Worm (Caenorhabditis elegans) whole organism, L4 larva: ENCODE results near the gene F49F1.12.

ENCODE experiments used
- F44E2.7 ChIP-seq: fragments of 200-800 bp; sonication (Bioruptor generic); IDR thresholded peaks from 2 replicates; pipeline ENCODE4 v2.1.2; 2022; ENCODE audit warnings: missing genetic modification characterization, missing compliant biosample characterization
- T20F7.1 ChIP-seq: fragments of 200-800 bp; sonication (Bioruptor generic); optimal IDR thresholded peaks from 2 replicates; lab custom pipeline; 2018; ENCODE audit warnings: mild to moderate bottlenecking, missing genetic modification characterization, missing compliant biosample characterization
- T26A8.4 ChIP-seq: fragments of 200-800 bp; sonication (Bioruptor generic); IDR thresholded peaks from 2 replicates; pipeline ENCODE4 v1.3.6; 2022; ENCODE audit warnings: missing genetic modification characterization, missing compliant biosample characterization
- Y105C5A.15 ChIP-seq: fragments of 200-800 bp; sonication (Bioruptor generic); IDR thresholded peaks from 2 replicates; pipeline ENCODE4 v1.3.6; 2022; ENCODE audit warnings: missing genetic modification characterization, missing compliant biosample characterization
- ZK337.2 ChIP-seq: fragments of 200-800 bp; sonication (Bioruptor generic); IDR thresholded peaks from 2 replicates; pipeline ENCODE4 v1.3.6; 2022; ENCODE audit warnings: missing genetic modification reagents, missing genetic modification characterization, missing compliant biosample characterization
- aha-1 ChIP-seq: fragments of 150-350 bp; peaks from one replicate; lab custom pipeline; 2014; ENCODE audit warnings: missing biosample characterization, missing genetic modification characterization
- ama-1 ChIP-seq: fragments of 150-350 bp; optimal IDR thresholded peaks from 2 replicates; lab custom pipeline; 2014; ENCODE audit warnings: inconsistent platforms, mixed read lengths
- arid-1 ChIP-seq: fragments of 200-800 bp; sonication (Bioruptor generic); conservative IDR thresholded peaks from 2 replicates; pipeline ENCODE4 v1.3.6; 2022; ENCODE audit warnings: missing genetic modification reagents, missing genetic modification characterization, missing compliant biosample characterization
- ceh-28 ChIP-seq: fragments of 150-350 bp; optimal IDR thresholded peaks from 2 replicates; lab custom pipeline; 2014; ENCODE audit warnings: missing biosample characterization, missing genetic modification reagents, missing genetic modification characterization
- ceh-82 ChIP-seq: sonication (generic microtip); optimal IDR thresholded peaks from 2 replicates; lab custom pipeline; 2017; ENCODE audit warnings: missing biosample characterization, missing genetic modification characterization
- daf-19 ChIP-seq: fragments of 200-800 bp; sonication (Bioruptor generic); conservative IDR thresholded peaks from 2 replicates; pipeline ENCODE4 v1.3.6; 2022; ENCODE audit warnings: missing genetic modification characterization, missing compliant biosample characterization
- daf-8 ChIP-seq: fragments of 200-800 bp; sonication (Bioruptor generic); IDR thresholded peaks from 2 replicates; pipeline ENCODE4 v1.3.6; 2022; ENCODE audit warnings: missing genetic modification characterization, missing compliant biosample characterization
- dmd-6 ChIP-seq: fragments of 200-800 bp; sonication (Bioruptor generic); IDR thresholded peaks from 2 replicates; pipeline ENCODE4 v1.3.6; 2022; ENCODE audit warnings: missing genetic modification reagents, missing genetic modification characterization, missing compliant biosample characterization
- dmd-8 ChIP-seq: fragments of 200-800 bp; sonication (Bioruptor generic); IDR thresholded peaks from 2 replicates; pipeline ENCODE4 v1.3.6; 2022; ENCODE audit warnings: missing genetic modification characterization, missing compliant biosample characterization
- dmd-9 ChIP-seq: fragments of 200-800 bp; sonication (Bioruptor generic); IDR thresholded peaks from 2 replicates; pipeline ENCODE4 v1.3.6; 2022; ENCODE audit warnings: missing genetic modification reagents, missing genetic modification characterization, missing compliant biosample characterization
- dpl-1 ChIP-seq: fragments of 150-350 bp; optimal IDR thresholded peaks from 2 replicates; lab custom pipeline; 2014; ENCODE audit warnings: missing biosample characterization, missing genetic modification reagents, missing genetic modification characterization
- duxl-1 ChIP-seq: sonication (generic microtip); optimal IDR thresholded peaks from 2 replicates; lab custom pipeline; 2016; ENCODE audit warnings: mild to moderate bottlenecking, missing genetic modification characterization, moderate library complexity, missing compliant biosample characterization; ENCODE audit not compliant: poor library complexity
- fkh-10 ChIP-seq: fragments of 150-350 bp; optimal IDR thresholded peaks from 2 replicates; lab custom pipeline; 2014; ENCODE audit warnings: missing biosample characterization, missing genetic modification reagents, missing genetic modification characterization
- gei-8 ChIP-seq: fragments of 200-800 bp; sonication (Bioruptor generic); optimal IDR thresholded peaks from 2 replicates; lab custom pipeline; 2018; ENCODE audit warnings: mild to moderate bottlenecking, missing genetic modification characterization, missing compliant biosample characterization
- hlh-30 ChIP-seq: sonication (generic microtip); optimal IDR thresholded peaks from 2 replicates; lab custom pipeline; 2017; ENCODE audit warnings: antibody characterized with exemption, mild to moderate bottlenecking, missing genetic modification characterization, missing compliant biosample characterization; ENCODE audit not compliant: insufficient read depth
- jun-1 ChIP-seq: fragments of 150-350 bp; optimal IDR thresholded peaks from 2 replicates; lab custom pipeline; 2014; ENCODE audit warnings: missing biosample characterization, missing genetic modification reagents, missing genetic modification characterization
- lin-1 ChIP-seq: fragments of 200-800 bp; sonication (Bioruptor generic); IDR thresholded peaks from 2 replicates; pipeline ENCODE4 v1.3.6; 2022; ENCODE audit warnings: missing genetic modification reagents, missing genetic modification characterization, missing compliant biosample characterization
- lin-13 ChIP-seq: fragments of 150-350 bp; optimal IDR thresholded peaks from 2 replicates; lab custom pipeline; 2014; ENCODE audit warnings: missing biosample characterization, missing genetic modification reagents, missing genetic modification characterization
- lin-15B ChIP-seq: fragments of 150-350 bp; sonication (generic microtip); optimal IDR thresholded peaks from 3 replicates; lab custom pipeline; 2014; ENCODE audit warnings: missing biosample characterization, missing genetic modification characterization
- lsy-2 ChIP-seq, 2 experiments: fragments of 150-350 bp in 1 of 2; sonication (generic microtip) in 1 of 2; optimal IDR thresholded peaks; 2 replicates each; lab custom pipeline; 2014 to 2017; ENCODE audit warnings: missing biosample characterization in 2 of 2, missing genetic modification characterization in 2 of 2
- mdl-1 ChIP-seq, 2 experiments: fragments of 150-350 bp in 1 of 2; sonication (generic microtip) in 1 of 2; optimal IDR thresholded peaks; 2 replicates each; lab custom pipeline; 2014 to 2017; ENCODE audit warnings: missing biosample characterization in 2 of 2, missing genetic modification characterization in 2 of 2
- mxl-2 ChIP-seq: fragments of 200-800 bp; sonication (Bioruptor generic); conservative IDR thresholded peaks from 2 replicates; pipeline ENCODE4 v1.3.6; 2022; ENCODE audit warnings: missing genetic modification reagents, missing genetic modification characterization, missing compliant biosample characterization
- nhr-10 ChIP-seq: fragments of 150-350 bp; optimal IDR thresholded peaks from 2 replicates; lab custom pipeline; 2014; ENCODE audit warnings: missing biosample characterization, missing genetic modification characterization
- nhr-102 ChIP-seq: sonication (generic microtip); optimal IDR thresholded peaks from 2 replicates; lab custom pipeline; 2016; ENCODE audit warnings: mild to moderate bottlenecking, missing genetic modification characterization, moderate library complexity, missing compliant biosample characterization
- nhr-111 ChIP-seq: fragments of 200-800 bp; sonication (Bioruptor generic); optimal IDR thresholded peaks from 2 replicates; lab custom pipeline; 2018; ENCODE audit warnings: mild to moderate bottlenecking, missing genetic modification characterization, missing compliant biosample characterization
- nhr-237 ChIP-seq: sonication (generic microtip); optimal IDR thresholded peaks from 2 replicates; lab custom pipeline; 2017; ENCODE audit warnings: missing biosample characterization, missing genetic modification characterization
- nhr-41 ChIP-seq: fragments of 200-800 bp; sonication (Bioruptor generic); IDR thresholded peaks from 2 replicates; pipeline ENCODE4 v1.3.6; 2022; ENCODE audit warnings: missing genetic modification reagents, missing genetic modification characterization, missing compliant biosample characterization
- nhr-76 ChIP-seq: fragments of 150-350 bp; optimal IDR thresholded peaks from 2 replicates; lab custom pipeline; 2014; ENCODE audit warnings: missing biosample characterization, missing genetic modification characterization
- pqm-1 ChIP-seq: sonication (generic microtip); optimal IDR thresholded peaks from 2 replicates; lab custom pipeline; 2017; ENCODE audit warnings: missing biosample characterization, missing genetic modification characterization
- spr-3 ChIP-seq: fragments of 200-800 bp; sonication (Bioruptor generic); optimal IDR thresholded peaks from 2 replicates; lab custom pipeline; 2018; ENCODE audit warnings: mild to moderate bottlenecking, missing genetic modification characterization, missing compliant biosample characterization
- tra-1 ChIP-seq: fragments of 200-800 bp; sonication (Bioruptor generic); IDR thresholded peaks from 2 replicates; pipeline ENCODE4 v1.3.6; 2022; ENCODE audit warnings: missing genetic modification reagents, missing genetic modification characterization, missing compliant biosample characterization
- unc-39 ChIP-seq: sonication (generic microtip); optimal IDR thresholded peaks from 2 replicates; lab custom pipeline; 2017; ENCODE audit warnings: missing biosample characterization, missing genetic modification characterization
- unc-62 ChIP-seq, 3 experiments: fragments of 150-350 bp in 1 of 3; sonication (generic microtip); optimal IDR thresholded peaks in 2 of 3; peaks in 1 of 3; 1 replicate in 1 of 3; 2 replicates in 2 of 3; lab custom pipeline; 2014 to 2017; ENCODE audit warnings: missing biosample characterization in 3 of 3, missing genetic modification characterization in 3 of 3, missing genetic modification reagents in 3 of 3, missing genotype in 1 of 3
- zag-1 ChIP-seq: fragments of 150-350 bp; optimal IDR thresholded peaks from 2 replicates; lab custom pipeline; 2014; ENCODE audit warnings: missing biosample characterization, missing genetic modification characterization
- zip-11 ChIP-seq: fragments of 200-800 bp; sonication (Bioruptor generic); IDR thresholded peaks from 2 replicates; pipeline ENCODE4 v1.3.6; 2022; ENCODE audit warnings: missing genetic modification characterization, missing compliant biosample characterization
- zip-2 ChIP-seq: fragments of 150-350 bp; optimal IDR thresholded peaks from 2 replicates; lab custom pipeline; 2014; ENCODE audit warnings: missing biosample characterization, missing genetic modification characterization
- ztf-11 ChIP-seq: fragments of 150-350 bp; optimal IDR thresholded peaks from 2 replicates; lab custom pipeline; 2014; ENCODE audit warnings: missing biosample characterization, missing genetic modification characterization

The F49F1.12 gene

DNA sequence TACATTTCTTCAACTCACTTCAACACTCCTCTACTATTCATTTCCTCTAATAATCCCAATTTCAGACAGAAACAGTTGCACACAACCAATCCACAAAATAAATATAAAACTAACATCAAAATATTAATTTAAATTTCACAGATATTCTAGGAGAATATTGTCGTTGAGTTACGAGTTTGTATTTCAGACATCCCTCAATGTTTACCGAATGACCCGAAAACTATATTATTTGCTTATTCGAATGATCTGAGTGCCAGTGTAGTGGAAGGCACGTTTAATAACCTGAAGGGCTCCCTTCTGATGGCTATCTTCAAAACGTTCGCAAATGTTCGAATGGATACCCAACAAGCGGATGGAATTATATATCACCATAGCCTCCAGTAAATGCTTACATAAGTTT, 1.9 kb upstream of the F49F1.12 start, which contains the start of gene R07C12.3:
R07C12.3 (plus strand) TSS at position 301 of the 400 bp plus-strand sequence.
- TF ChIP-seq unc-62 (GFP tag; optimal IDR thresholded peaks at IDR 0.05 in 1 of 2; lab: Kevin White, UChicago) (peak in 1 of 2 experiments; percentile 36), unc-62 (tag; optimal IDR thresholded peaks at IDR 0.05; lab: Kevin White, UChicago) (no peak), F44E2.7 (no peak)

DNA sequence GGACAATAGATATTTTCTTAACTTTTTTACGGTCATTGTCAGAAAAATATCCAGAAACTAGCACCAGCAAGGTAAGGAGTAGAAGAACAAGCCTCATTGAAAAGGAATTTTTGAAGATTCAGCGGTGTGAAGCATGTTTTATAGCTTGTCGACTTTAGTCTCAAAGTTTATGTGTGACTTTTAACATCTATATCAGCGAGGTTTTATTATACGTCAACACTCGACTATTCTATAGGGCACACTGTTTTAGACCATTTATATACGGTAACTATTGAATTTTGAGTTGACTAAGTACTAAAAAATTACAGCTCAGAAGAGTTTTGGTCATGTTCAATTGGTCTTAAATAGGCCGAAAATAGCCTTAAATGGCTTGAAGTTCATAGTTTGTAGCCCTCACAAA, 1.6 kb downstream of the F49F1.12 start, which contains the start of gene F49F1.11:
F49F1.11 (minus strand) TSS at position 101 of the 400 bp plus-strand sequence.
- no peak for TF ChIP-seq lin-15B (tag; lab: Kevin White, UChicago)
- no peak for TF ChIP-seq gei-8
- TF ChIP-seq lin-1 (GFP tag; lab: Robert Waterston, UW): no peak
- TF ChIP-seq nhr-102: no peak
- TF ChIP-seq pqm-1 (tag; lab: Kevin White, UChicago): no peak
- no peak for TF ChIP-seq dmd-6 (GFP tag; lab: Robert Waterston, UW)
- TF ChIP-seq unc-39 (tag; lab: Kevin White, UChicago): no peak
- no peak for TF ChIP-seq nhr-10 (tag; lab: Kevin White, UChicago)
- TF ChIP-seq arid-1 (GFP tag; lab: Robert Waterston, UW): no peak
- TF ChIP-seq hlh-30: no peak
- no peak for TF ChIP-seq ztf-11 (tag; lab: Kevin White, UChicago)
- no peak for TF ChIP-seq zip-11 (GFP tag; lab: Robert Waterston, UW)
- TF ChIP-seq nhr-237: no peak
- no peak for TF ChIP-seq T26A8.4 (GFP tag; lab: Robert Waterston, UW)
- no peak for TF ChIP-seq zip-2 (tag; lab: Kevin White, UChicago)
- TF ChIP-seq fkh-10 (GFP tag; lab: Kevin White, UChicago): no peak

DNA sequence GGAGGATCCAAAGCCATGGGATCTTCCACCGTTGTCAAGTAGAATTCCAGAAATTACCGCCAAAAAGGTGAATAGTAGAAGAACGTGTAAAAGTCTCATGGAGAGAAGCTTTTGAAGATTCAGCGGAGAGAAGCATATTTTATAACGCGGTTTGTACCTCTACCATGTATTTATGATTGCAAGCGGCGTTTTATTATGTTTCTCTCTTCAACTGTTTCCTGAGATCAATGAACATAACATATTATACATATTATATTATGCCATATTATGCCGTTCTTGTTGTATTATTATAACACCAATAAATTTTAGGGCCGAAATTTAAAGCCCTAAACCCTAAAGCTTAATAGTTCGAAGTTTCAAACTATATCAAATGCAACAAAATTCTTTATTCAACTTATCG, 2.6 kb downstream of the F49F1.12 start, which contains the start of gene F49F1.18:
F49F1.18 (minus strand) TSS at position 101 of the 400 bp plus-strand sequence.
- no peak for TF ChIP-seq Y105C5A.15
- no peak for TF ChIP-seq nhr-76
- TF ChIP-seq daf-19 (GFP tag; lab: Robert Waterston, UW): no peak
- no peak for TF ChIP-seq jun-1 (tag; lab: Kevin White, UChicago)
- no peak for TF ChIP-seq mdl-1 (tag; optimal IDR thresholded peaks at IDR 0.05; lab: Kevin White, UChicago)
- TF ChIP-seq zip-11 (GFP tag; lab: Robert Waterston, UW): no peak
- no peak for TF ChIP-seq ama-1
- no peak for TF ChIP-seq T20F7.1 (GFP tag; lab: Kevin White, UChicago)
- TF ChIP-seq zag-1 (tag; lab: Kevin White, UChicago): no peak
- TF ChIP-seq aha-1 (tag; lab: Kevin White, UChicago): no peak
- no peak for TF ChIP-seq zip-2 (tag; lab: Kevin White, UChicago)
- no peak for TF ChIP-seq ZK337.2

DNA sequence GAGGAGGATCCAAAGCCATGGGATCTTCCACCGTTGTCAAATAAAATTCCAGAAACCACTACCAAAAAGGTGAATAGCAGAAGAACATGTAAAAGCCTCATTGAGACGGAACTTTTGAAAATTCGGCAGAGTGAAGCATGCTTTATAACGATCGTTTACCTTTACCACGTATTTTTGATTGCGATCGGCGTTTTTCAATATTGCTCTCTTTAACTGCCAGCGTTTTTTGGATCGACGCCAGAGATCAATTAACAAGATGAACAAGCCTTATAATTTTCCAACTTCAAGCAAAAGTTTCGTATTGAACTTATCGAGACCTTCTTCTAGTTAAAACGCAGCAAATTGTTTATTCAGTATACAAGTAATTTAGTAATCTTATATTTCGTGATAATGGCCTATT, 3.9 kb downstream of the F49F1.12 start, which contains the start of gene F49F1.10:
F49F1.10 (minus strand) TSS at position 101 of the 400 bp plus-strand sequence.
- TF ChIP-seq ceh-28 (tag; lab: Kevin White, UChicago): no peak
- TF ChIP-seq nhr-41: no peak
- no peak for TF ChIP-seq lsy-2 (tag; optimal IDR thresholded peaks at IDR 0.05; lab: Kevin White, UChicago)
- TF ChIP-seq mxl-2 (GFP tag; lab: Robert Waterston, UW): no peak
- TF ChIP-seq dmd-9 (GFP tag; lab: Robert Waterston, UW): no peak
- no peak for TF ChIP-seq daf-8
- no peak for TF ChIP-seq duxl-1 (tag; lab: Kevin White, UChicago)
- TF ChIP-seq nhr-111: no peak
- no peak for TF ChIP-seq ceh-82 (tag; lab: Kevin White, UChicago)
- TF ChIP-seq dpl-1 (GFP tag; lab: Kevin White, UChicago): no peak
- no peak for TF ChIP-seq tra-1 (GFP tag; lab: Robert Waterston, UW)
- no peak for TF ChIP-seq F44E2.7
- no peak for TF ChIP-seq dmd-8 (GFP tag; lab: Robert Waterston, UW)
- no peak for TF ChIP-seq jun-1 (tag; lab: Kevin White, UChicago)
- no peak for TF ChIP-seq T20F7.1 (GFP tag; lab: Kevin White, UChicago)
- no peak for TF ChIP-seq mdl-1 (tag; optimal IDR thresholded peaks at IDR 0.05; lab: Kevin White, UChicago)
- no peak for TF ChIP-seq lin-13 (GFP tag; lab: Kevin White, UChicago)
- TF ChIP-seq spr-3 (GFP tag; lab: Kevin White, UChicago): no peak
- TF ChIP-seq gei-8: no peak
- TF ChIP-seq unc-62 (GFP tag; optimal IDR thresholded peaks at IDR 0.05 in 1 of 2; lab: Kevin White, UChicago): no peak
- no peak for TF ChIP-seq unc-62 (tag; optimal IDR thresholded peaks at IDR 0.05; lab: Kevin White, UChicago)
